Fruit fly (Drosophila melanogaster) whole organism, embryonic: ENCODE results near the gene CG34265.

Experiments used
- ATbp ChIP-seq: fragments of 200-800 bp; sonication (Bioruptor generic); optimal IDR thresholded peaks from 2 replicates; lab custom pipeline; 2017; ENCODE audit warnings: missing biosample characterization, mild to moderate bottlenecking, missing genetic modification characterization, missing genetic modification reagents
- Bdp1 ChIP-seq: fragments of 200-800 bp; sonication (Bioruptor generic); optimal IDR thresholded peaks from 3 replicates; lab custom pipeline; 2016; ENCODE audit warnings: missing biosample characterization, missing genetic modification characterization
- CG10147 ChIP-seq: fragments of 200-800 bp; sonication (Bioruptor generic); optimal IDR thresholded peaks from 2 replicates; lab custom pipeline; 2019; ENCODE audit warnings: missing biosample characterization, mild to moderate bottlenecking, missing genetic modification characterization, moderate library complexity
- CG10654 ChIP-seq: fragments of 200-800 bp; sonication (Bioruptor generic); optimal IDR thresholded peaks from 2 replicates; lab custom pipeline; 2016; ENCODE audit warnings: missing biosample characterization, missing genetic modification characterization
- CG11456 ChIP-seq: fragments of 200-800 bp; sonication (Bioruptor generic); IDR thresholded peaks from 3 replicates; pipeline ENCODE4 v1.3.6; 2022; ENCODE audit warnings: missing biosample characterization, missing genetic modification characterization
- CG13123 ChIP-seq: fragments of 200-800 bp; sonication (Bioruptor generic); optimal IDR thresholded peaks from 2 replicates; lab custom pipeline; 2016; ENCODE audit warnings: missing biosample characterization, missing genetic modification characterization
- CG14667 ChIP-seq: fragments of 200-800 bp; sonication (Bioruptor generic); IDR thresholded peaks from 2 replicates; pipeline ENCODE4 v1.3.6; 2022; ENCODE audit warnings: missing biosample characterization, missing genetic modification characterization
- CG1603 ChIP-seq: fragments of 200-800 bp; sonication (Bioruptor generic); optimal IDR thresholded peaks from 2 replicates; lab custom pipeline; 2019; ENCODE audit warnings: missing biosample characterization, mild to moderate bottlenecking, missing genetic modification characterization, moderate library complexity
- CG16813 ChIP-seq: fragments of 200-800 bp; sonication (Bioruptor generic); IDR thresholded peaks from 3 replicates; pipeline ENCODE4 v1.3.6; 2022; ENCODE audit warnings: missing biosample characterization, missing genetic modification characterization; ENCODE audit not compliant: partially characterized antibody
- CG16863 ChIP-seq: fragments of 200-800 bp; sonication (Bioruptor generic); optimal IDR thresholded peaks from 3 replicates; lab custom pipeline; 2016; ENCODE audit warnings: missing biosample characterization, missing genetic modification characterization
- CG1792 ChIP-seq: fragments of 200-800 bp; sonication (Bioruptor generic); optimal IDR thresholded peaks from 2 replicates; lab custom pipeline; 2016; ENCODE audit warnings: missing biosample characterization, missing genetic modification characterization
- CG30403 ChIP-seq: fragments of 200-800 bp; sonication (Bioruptor generic); optimal IDR thresholded peaks from 3 replicates; lab custom pipeline; 2016; ENCODE audit warnings: missing biosample characterization, missing genetic modification characterization
- CG34422 ChIP-seq: fragments of 200-800 bp; sonication (Bioruptor generic); IDR thresholded peaks from 3 replicates; pipeline ENCODE4 v1.3.6; 2022; ENCODE audit warnings: missing biosample characterization, missing genetic modification characterization
- CG42726 ChIP-seq: fragments of 200-800 bp; sonication (Bioruptor generic); IDR thresholded peaks from 2 replicates; pipeline ENCODE4 v1.3.6; 2022; ENCODE audit warnings: missing biosample characterization, missing genetic modification characterization; ENCODE audit not compliant: partially characterized antibody
- CG6683 ChIP-seq: fragments of 200-800 bp; sonication (Bioruptor generic); optimal IDR thresholded peaks from 2 replicates; lab custom pipeline; 2017; ENCODE audit warnings: missing biosample characterization, mild to moderate bottlenecking, missing genetic modification characterization, missing genetic modification reagents
- CG6765 ChIP-seq: fragments of 200-800 bp; sonication (Bioruptor generic); optimal IDR thresholded peaks from 3 replicates; lab custom pipeline; 2017; ENCODE audit warnings: missing biosample characterization, mild to moderate bottlenecking, missing genetic modification characterization
- CG6791 ChIP-seq: fragments of 200-800 bp; sonication (Bioruptor generic); IDR thresholded peaks from 3 replicates; pipeline ENCODE4 v1.3.6; 2022; ENCODE audit warnings: missing biosample characterization, missing genetic modification characterization; ENCODE audit not compliant: partially characterized antibody
- D19A ChIP-seq: fragments of 200-800 bp; optimal IDR thresholded peaks from 3 replicates; lab custom pipeline; 2019; ENCODE audit warnings: missing biosample characterization, mild to moderate bottlenecking, missing genetic modification characterization, moderate library complexity
- D19B ChIP-seq: fragments of 200-800 bp; sonication (Bioruptor generic); optimal IDR thresholded peaks from 2 replicates; lab custom pipeline; 2017; ENCODE audit warnings: missing biosample characterization, mild to moderate bottlenecking, missing genetic modification characterization
- Deaf1 ChIP-seq: fragments of 200-800 bp; optimal IDR thresholded peaks from 3 replicates; lab custom pipeline; 2019; ENCODE audit warnings: missing biosample characterization, mild to moderate bottlenecking, missing genetic modification characterization, moderate library complexity
- Fer2 ChIP-seq: fragments of 200-800 bp; sonication (Bioruptor generic); optimal IDR thresholded peaks from 2 replicates; lab custom pipeline; 2018; ENCODE audit warnings: missing biosample characterization, mild to moderate bottlenecking, missing genetic modification characterization, moderate library complexity
- Nf-YC ChIP-seq: fragments of 200-800 bp; optimal IDR thresholded peaks from 3 replicates; lab custom pipeline; 2019; ENCODE audit warnings: missing biosample characterization, mild to moderate bottlenecking, missing genetic modification characterization, moderate library complexity
- Optix ChIP-seq: fragments of 200-800 bp; sonication (Bioruptor generic); IDR thresholded peaks from 3 replicates; pipeline ENCODE4 v1.3.6; 2022; ENCODE audit warnings: missing biosample characterization, missing genetic modification characterization
- Rfx ChIP-seq: fragments of 200-800 bp; sonication (Bioruptor generic); IDR thresholded peaks from 2 replicates; pipeline ENCODE4 v1.3.6; 2022; ENCODE audit warnings: missing biosample characterization, missing genetic modification characterization
- Xrp1 ChIP-seq: fragments of 200-800 bp; sonication (Bioruptor generic); IDR thresholded peaks from 2 replicates; pipeline ENCODE4 v1.3.6; 2022; ENCODE audit warnings: missing biosample characterization, missing genetic modification characterization
- cg ChIP-seq: fragments of 200-800 bp; sonication (Bioruptor generic); optimal IDR thresholded peaks from 3 replicates; lab custom pipeline; 2019; ENCODE audit warnings: missing biosample characterization, mild to moderate bottlenecking, missing genetic modification characterization, moderate library complexity
- corto ChIP-seq: fragments of 200-800 bp; sonication (Bioruptor generic); optimal IDR thresholded peaks from 2 replicates; lab custom pipeline; 2016; ENCODE audit warnings: missing biosample characterization, mild to moderate bottlenecking, missing genetic modification characterization, moderate library complexity
- crol ChIP-seq: fragments of 200-800 bp; sonication (Bioruptor generic); IDR thresholded peaks from 2 replicates; pipeline ENCODE4 v1.3.6; 2022; ENCODE audit warnings: missing biosample characterization, missing genetic modification characterization
- crp ChIP-seq, 2 experiments: fragments of 200-800 bp; sonication (Bioruptor generic); optimal IDR thresholded peaks; 2 replicates in 1 of 2; 3 replicates in 1 of 2; lab custom pipeline; 2017; ENCODE audit warnings: missing biosample characterization in 2 of 2, missing genetic modification characterization in 2 of 2, mild to moderate bottlenecking in 1 of 2, moderate library complexity in 1 of 2
- cwo ChIP-seq: fragments of 200-800 bp; sonication (Bioruptor generic); optimal IDR thresholded peaks from 3 replicates; lab custom pipeline; 2017; ENCODE audit warnings: missing biosample characterization, missing genetic modification characterization, mild to moderate bottlenecking, moderate library complexity, missing genetic modification reagents
- dan ChIP-seq: fragments of 200-800 bp; sonication (Bioruptor generic); IDR thresholded peaks from 2 replicates; pipeline ENCODE4 v1.3.6; 2022; ENCODE audit warnings: missing biosample characterization, missing genetic modification characterization
- dimm ChIP-seq: fragments of 200-800 bp; sonication (Bioruptor generic); IDR thresholded peaks from 2 replicates; pipeline ENCODE4 v1.3.6; 2022; ENCODE audit warnings: missing biosample characterization, missing genetic modification characterization
- dmrt99B ChIP-seq: fragments of 200-800 bp; sonication (Bioruptor generic); optimal IDR thresholded peaks from 2 replicates; lab custom pipeline; 2018; ENCODE audit warnings: missing biosample characterization, mild to moderate bottlenecking, missing genetic modification characterization, moderate library complexity
- dpn ChIP-seq, 2 experiments: fragments of 200-800 bp; sonication (Bioruptor generic); optimal IDR thresholded peaks; 3 replicates each; lab custom pipeline; 2016; ENCODE audit warnings: missing biosample characterization in 2 of 2, missing genetic modification characterization in 2 of 2
- fd96Cb ChIP-seq: fragments of 200-800 bp; sonication (Bioruptor generic); optimal IDR thresholded peaks from 2 replicates; lab custom pipeline; 2018; ENCODE audit warnings: missing biosample characterization, mild to moderate bottlenecking, missing genetic modification characterization, moderate library complexity
- fu2 ChIP-seq: fragments of 200-800 bp; sonication (Bioruptor generic); optimal IDR thresholded peaks from 2 replicates; lab custom pipeline; 2016; ENCODE audit warnings: missing biosample characterization, missing genetic modification characterization
- grn ChIP-seq: fragments of 200-800 bp; sonication (Bioruptor generic); optimal IDR thresholded peaks from 3 replicates; lab custom pipeline; 2017; ENCODE audit warnings: missing biosample characterization, missing genetic modification characterization
- hkb ChIP-seq, 2 experiments: fragments of 200-800 bp in 1 of 2; fragments of >200 bp in 1 of 2; sonication (Bioruptor generic) in 1 of 2; IDR thresholded peaks in 1 of 2; optimal IDR thresholded peaks in 1 of 2; 2 replicates each; pipeline versions ENCODE4 v1.3.6 to Lab custom; 2017 to 2022; ENCODE audit warnings: missing biosample characterization in 1 of 2, missing genetic modification characterization in 1 of 2
- jing ChIP-seq: fragments of 200-800 bp; sonication (Bioruptor generic); optimal IDR thresholded peaks from 2 replicates; lab custom pipeline; 2018; ENCODE audit warnings: missing biosample characterization, mild to moderate bottlenecking, missing genetic modification characterization
- jumu ChIP-seq: fragments of 200-800 bp; sonication (Bioruptor generic); optimal IDR thresholded peaks from 3 replicates; lab custom pipeline; 2016; ENCODE audit warnings: missing biosample characterization, missing genetic modification characterization
- lab ChIP-seq: fragments of 200-800 bp; sonication (Bioruptor generic); optimal IDR thresholded peaks from 3 replicates; lab custom pipeline; 2017; ENCODE audit warnings: missing biosample characterization, missing genetic modification characterization, mild to moderate bottlenecking, moderate library complexity, missing genetic modification reagents
- nmo ChIP-seq: fragments of 200-800 bp; sonication (Bioruptor generic); optimal IDR thresholded peaks from 2 replicates; lab custom pipeline; 2018; ENCODE audit warnings: missing biosample characterization, mild to moderate bottlenecking, missing genetic modification characterization, moderate library complexity
- repo ChIP-seq: fragments of 200-800 bp; sonication (Bioruptor generic); optimal IDR thresholded peaks from 2 replicates; lab custom pipeline; 2016; ENCODE audit warnings: missing biosample characterization, missing genetic modification characterization
- salm ChIP-seq: fragments of 200-800 bp; sonication (Bioruptor generic); optimal IDR thresholded peaks from 2 replicates; lab custom pipeline; 2018; ENCODE audit warnings: missing biosample characterization, mild to moderate bottlenecking, missing genetic modification characterization
- sd ChIP-seq: fragments of 200-800 bp; sonication (Bioruptor generic); optimal IDR thresholded peaks from 3 replicates; lab custom pipeline; 2018; ENCODE audit warnings: missing biosample characterization, mild to moderate bottlenecking, missing genetic modification characterization, moderate library complexity
- sim ChIP-seq: fragments of 200-800 bp; sonication (Bioruptor generic); IDR thresholded peaks from 2 replicates; pipeline ENCODE4 v1.3.6; 2022; ENCODE audit warnings: missing biosample characterization, missing genetic modification characterization
- sug ChIP-seq: fragments of 200-800 bp; optimal IDR thresholded peaks from 2 replicates; lab custom pipeline; 2019; ENCODE audit warnings: missing biosample characterization, mild to moderate bottlenecking, missing genetic modification characterization, moderate library complexity
- twi ChIP-seq: fragments of 200-800 bp; optimal IDR thresholded peaks from 2 replicates; lab custom pipeline; 2019; ENCODE audit warnings: missing biosample characterization, mild to moderate bottlenecking, missing genetic modification characterization, moderate library complexity
- zfh1 ChIP-seq: fragments of 200-800 bp; sonication (Bioruptor generic); IDR thresholded peaks from 3 replicates; pipeline ENCODE4 v1.3.6; 2022; ENCODE audit warnings: missing biosample characterization, missing genetic modification characterization

Gene CG34265

dm6 chr3L:3240597-3241367, 27.5 kb upstream of the CG34265 start (continued):
- TF ChIP-seq ATbp (GFP tag; lab: Kevin White, UChicago) (peak; percentile 21), CG16813 (GFP tag; lab: Robert Waterston, UW) (no peak), D19A (tag; lab: Kevin White, UChicago) (peak; percentile 0), dmrt99B (tag; lab: Kevin White, UChicago) (peak; percentile 77), Deaf1 (tag; lab: Kevin White, UChicago) (no peak), cwo (GFP tag; lab: Kevin White, UChicago) (no peak), Optix (GFP tag; lab: Robert Waterston, UW) (no peak), twi (tag; lab: Kevin White, UChicago) (peak; percentile 8), salm (no peak), lab (GFP tag; lab: Kevin White, UChicago) (no peak), CG42726 (GFP tag; lab: Robert Waterston, UW) (no peak), CG16863 (no peak), corto (GFP tag; lab: Kevin White, UChicago) (peak; percentile 90), hkb (optimal IDR thresholded peaks at IDR 0.05; lab: Kevin White, UChicago) (no peak), hkb (GFP tag; IDR thresholded peaks at IDR 0.05; lab: Robert Waterston, UW) (0 out of 2 replicates have a peak, but pooled peaks have one; percentile 19), Bdp1 (no peak), jing (GFP tag; lab: Kevin White, UChicago) (no peak), zfh1 (no peak), D19B (GFP tag; lab: Kevin White, UChicago) (no peak), CG10147 (GFP tag; lab: Kevin White, UChicago) (no peak), dpn (GFP tag; optimal IDR thresholded peaks at IDR 0.05; lab: Kevin White, UChicago) (peak in 1 of 2 experiments; percentile 31), crp (GFP tag; optimal IDR thresholded peaks at IDR 0.05; lab: Kevin White, UChicago) (no peak), CG30403 (no peak), CG6791 (no peak), fu2 (GFP tag; lab: Kevin White, UChicago) (no peak), CG10654 (GFP tag; lab: Kevin White, UChicago) (no peak), CG6683 (GFP tag; lab: Kevin White, UChicago) (no peak), CG1792 (GFP tag; lab: Kevin White, UChicago) (no peak), CG11456 (GFP tag; lab: Robert Waterston, UW) (no peak), cg (GFP tag; lab: Kevin White, UChicago) (no peak), repo (GFP tag; lab: Kevin White, UChicago) (no peak), crol (GFP tag; lab: Robert Waterston, UW) (peak; percentile 70), CG34422 (GFP tag; lab: Robert Waterston, UW) (no peak), sim (no peak), sug (tag; lab: Kevin White, UChicago) (no peak), CG6765 (GFP tag; lab: Kevin White, UChicago) (no peak), Rfx (GFP tag; lab: Robert Waterston, UW) (no peak), sd (no peak), jumu (GFP tag; lab: Kevin White, UChicago) (no peak), nmo (peak; percentile 60), Nf-YC (no peak), Xrp1 (GFP tag; lab: Robert Waterston, UW) (no peak), dan (GFP tag; lab: Robert Waterston, UW) (no peak), fd96Cb (tag; lab: Kevin White, UChicago) (peak; percentile 38), CG1603 (tag; lab: Kevin White, UChicago) (peak; percentile 2), dimm (GFP tag; lab: Robert Waterston, UW) (peak; percentile 6; the same call in 1 of the 2 replicates), CG13123 (GFP tag; lab: Kevin White, UChicago) (no peak), Fer2 (tag; lab: Kevin White, UChicago) (no peak), CG14667 (GFP tag; lab: Robert Waterston, UW) (no peak), grn (GFP tag; lab: Kevin White, UChicago) (no peak)
